Worm (Caenorhabditis elegans) whole organism, midembryonic: ENCODE measurements around the gene B0410.1.

Source experiments
- T22C8.4 ChIP-seq: fragments of 200-800 bp; sonication (Bioruptor generic); IDR thresholded peaks from 2 replicates; pipeline ENCODE4 v1.3.6; 2022; ENCODE audit warnings: missing genetic modification characterization, missing compliant biosample characterization
- cog-1 ChIP-seq: sonication (generic microtip); optimal IDR thresholded peaks from 2 replicates; lab custom pipeline; 2016; ENCODE audit warnings: missing genetic modification characterization, missing compliant biosample characterization
- flt-1 ChIP-seq: fragments of 200-800 bp; sonication (Bioruptor generic); IDR thresholded peaks from 2 replicates; pipeline ENCODE4 v1.3.6; 2022; ENCODE audit warnings: missing genetic modification characterization, missing compliant biosample characterization
- klf-2 ChIP-seq: fragments of 200-800 bp; sonication (Bioruptor generic); conservative IDR thresholded peaks from 2 replicates; pipeline ENCODE4 v1.3.6; 2022; ENCODE audit warnings: missing genetic modification reagents, missing genetic modification characterization, missing compliant biosample characterization
- med-1 ChIP-seq: sonication (generic microtip); optimal IDR thresholded peaks from 2 replicates; lab custom pipeline; 2017; ENCODE audit warnings: missing genetic modification characterization, mild to moderate bottlenecking, missing compliant biosample characterization, antibody characterized with exemption, missing genetic modification reagents; ENCODE audit not compliant: insufficient read depth
- ref-1 ChIP-seq: fragments of 200-800 bp; sonication (Bioruptor generic); conservative IDR thresholded peaks from 2 replicates; pipeline ENCODE4 v1.3.6; 2022; ENCODE audit warnings: missing genetic modification reagents, missing genetic modification characterization, missing compliant biosample characterization
- tab-1 ChIP-seq: fragments of 200-800 bp; sonication (Bioruptor generic); IDR thresholded peaks from 2 replicates; pipeline ENCODE4 v1.3.6; 2022; ENCODE audit warnings: missing genetic modification characterization, missing compliant biosample characterization
- ztf-23 ChIP-seq: fragments of 200-800 bp; sonication (Bioruptor generic); IDR thresholded peaks from 2 replicates; pipeline ENCODE4 v1.3.6; 2022; ENCODE audit warnings: missing genetic modification reagents, missing genetic modification characterization, missing compliant biosample characterization
- ztf-29 ChIP-seq: fragments of 200-800 bp; sonication (Bioruptor generic); IDR thresholded peaks from 2 replicates; pipeline ENCODE4 v1.3.6; 2022; ENCODE audit warnings: missing genetic modification reagents, missing genetic modification characterization, missing compliant biosample characterization

B0410.1 gene

ce11 chrX:2874598-2874997 is 19.8 kb upstream of the B0410.1 start:
- TF ChIP-seq cog-1 (no peak), ztf-29 (GFP tag; lab: Robert Waterston, UW) (no peak)

ce11 chrX:2877433-2877832 is 16.9 kb upstream of the B0410.1 start:
- no peak for TF ChIP-seq ztf-29 (GFP tag; lab: Robert Waterston, UW)
- no peak for TF ChIP-seq med-1
- no peak for TF ChIP-seq T22C8.4 (GFP tag; lab: Robert Waterston, UW)
- no peak for TF ChIP-seq tab-1 (GFP tag; lab: Robert Waterston, UW)
- TF ChIP-seq flt-1 (GFP tag; lab: Robert Waterston, UW), result no peak
- no peak for TF ChIP-seq ref-1
- TF ChIP-seq cog-1, result no peak
- TF ChIP-seq klf-2, result no peak

- TF ChIP-seq tab-1 (GFP tag; lab: Robert Waterston, UW), result no peak
- peak; percentile 67 for TF ChIP-seq flt-1 (GFP tag; lab: Robert Waterston, UW)
Observed at ce11 chrX:2879529-2880265, 14.7 kb upstream of the B0410.1 start, which contains the start of gene F53B3.5. Gene F53B3.5 (minus strand): TSS chrX:2879579.

ce11 chrX:2885318-2885908 is 9.0 kb upstream of the B0410.1 start, which contains the start of gene vang-1:
Gene vang-1 (plus strand): TSS chrX:2885858.
- TF ChIP-seq flt-1 (GFP tag; lab: Robert Waterston, UW) (peak; percentile 83), cog-1 (peak; percentile 59), T22C8.4 (GFP tag; lab: Robert Waterston, UW) (no peak), med-1 (no peak), ztf-29 (GFP tag; lab: Robert Waterston, UW) (peak; percentile 69), klf-2 (0 out of 2 replicates have a peak, but pooled peaks have one; percentile 60), ztf-23 (peak; percentile 54; the same call in 1 of the 2 replicates), tab-1 (GFP tag; lab: Robert Waterston, UW) (peak; percentile 63; the same call in 1 of the 2 replicates), ref-1 (no peak)

ce11 chrX:2890041-2890650 is 4.2 kb upstream of the B0410.1 start:
- no peak for TF ChIP-seq flt-1 (GFP tag; lab: Robert Waterston, UW)
- TF ChIP-seq ztf-29 (GFP tag; lab: Robert Waterston, UW), result no peak
- no peak for TF ChIP-seq ref-1
- no peak for TF ChIP-seq med-1
- no peak for TF ChIP-seq klf-2
- TF ChIP-seq tab-1 (GFP tag; lab: Robert Waterston, UW), result no peak

- TF ChIP-seq T22C8.4 (GFP tag; lab: Robert Waterston, UW) (no peak), ztf-29 (GFP tag; lab: Robert Waterston, UW) (no peak), cog-1 (no peak), ztf-23 (no peak), flt-1 (GFP tag; lab: Robert Waterston, UW) (no peak), tab-1 (GFP tag; lab: Robert Waterston, UW) (no peak), med-1 (no peak), klf-2 (no peak), ref-1 (no peak)
Observed at ce11 chrX:2891141-2891739, 3.1 kb upstream of the B0410.1 start, which contains the start of gene B0410.3. Gene B0410.3 (minus strand): TSS chrX:2891491.

- TF ChIP-seq flt-1 (GFP tag; lab: Robert Waterston, UW), result no peak
Observed at ce11 chrX:2891879-2892278, 2.5 kb upstream of the B0410.1 start.

- TF ChIP-seq flt-1 (GFP tag; lab: Robert Waterston, UW) (no peak), ztf-29 (GFP tag; lab: Robert Waterston, UW) (no peak), ref-1 (no peak), ztf-23 (no peak), klf-2 (no peak), tab-1 (GFP tag; lab: Robert Waterston, UW) (no peak), T22C8.4 (GFP tag; lab: Robert Waterston, UW) (no peak), med-1 (no peak), cog-1 (no peak)
Observed at ce11 chrX:2893026-2893662, 1.2 kb upstream of the B0410.1 start.

- TF ChIP-seq flt-1 (GFP tag; lab: Robert Waterston, UW) (no peak), med-1 (no peak), ref-1 (no peak), T22C8.4 (GFP tag; lab: Robert Waterston, UW) (no peak), klf-2 (no peak), tab-1 (GFP tag; lab: Robert Waterston, UW) (no peak), cog-1 (no peak), ztf-23 (no peak), ztf-29 (GFP tag; lab: Robert Waterston, UW) (no peak)
Observed at ce11 chrX:2895646-2896045, 1.3 kb downstream of the B0410.1 start.

ce11 chrX:2898256-2898655 is 3.9 kb downstream of the B0410.1 start, which contains the start of gene F52B10.3:
Gene F52B10.3 (minus strand): TSS chrX:2898356.
- TF ChIP-seq ztf-23, result no peak
- TF ChIP-seq cog-1, result no peak
- no peak for TF ChIP-seq tab-1 (GFP tag; lab: Robert Waterston, UW)
- TF ChIP-seq ref-1, result no peak
- no peak for TF ChIP-seq T22C8.4 (GFP tag; lab: Robert Waterston, UW)
- no peak for TF ChIP-seq med-1
- no peak for TF ChIP-seq ztf-29 (GFP tag; lab: Robert Waterston, UW)
- no peak for TF ChIP-seq klf-2
- TF ChIP-seq flt-1 (GFP tag; lab: Robert Waterston, UW), result no peak
